Fruit fly (Drosophila melanogaster) whole organism, prepupa: ENCODE results near the gene Pax.

Experiments used
- Blimp-1 ChIP-seq: fragments of 200-800 bp; sonication (Bioruptor generic); optimal IDR thresholded peaks from 3 replicates; lab custom pipeline; 2017; ENCODE audit warnings: missing biosample characterization, missing genetic modification characterization, mild to moderate bottlenecking, moderate library complexity, missing genetic modification reagents
- CG10631 ChIP-seq: fragments of 200-800 bp; sonication (Bioruptor generic); optimal IDR thresholded peaks from 2 replicates; lab custom pipeline; 2016; ENCODE audit warnings: missing biosample characterization, missing genetic modification characterization
- CG10669 ChIP-seq: fragments of 200-800 bp; sonication (Bioruptor generic); optimal IDR thresholded peaks from 3 replicates; lab custom pipeline; 2018; ENCODE audit warnings: missing biosample characterization, mild to moderate bottlenecking, missing genetic modification characterization, moderate library complexity
- CG11762 ChIP-seq: fragments of 200-800 bp; sonication (Bioruptor generic); optimal IDR thresholded peaks from 3 replicates; lab custom pipeline; 2016; ENCODE audit warnings: missing biosample characterization, missing genetic modification characterization; ENCODE audit not compliant: insufficient read depth
- CG11902 ChIP-seq: fragments of 200-800 bp; sonication (Bioruptor generic); optimal IDR thresholded peaks from 3 replicates; lab custom pipeline; 2016; ENCODE audit warnings: missing biosample characterization, missing genetic modification characterization
- CG16779 ChIP-seq: fragments of 200-800 bp; sonication (Bioruptor generic); optimal IDR thresholded peaks from 3 replicates; lab custom pipeline; 2017; ENCODE audit warnings: missing biosample characterization, mild to moderate bottlenecking, missing genetic modification characterization
- CG3032 ChIP-seq: fragments of 200-800 bp; optimal IDR thresholded peaks from 2 replicates; lab custom pipeline; 2019; ENCODE audit warnings: missing biosample characterization, mild to moderate bottlenecking, missing genetic modification characterization, moderate library complexity
- CG31627 ChIP-seq: fragments of 200-800 bp; sonication (Bioruptor generic); optimal IDR thresholded peaks from 3 replicates; lab custom pipeline; 2016; ENCODE audit warnings: missing biosample characterization, missing genetic modification characterization
- CG32006 ChIP-seq: fragments of 200-800 bp; sonication (Bioruptor generic); optimal IDR thresholded peaks from 3 replicates; lab custom pipeline; 2017; ENCODE audit warnings: missing biosample characterization, mild to moderate bottlenecking, missing genetic modification characterization
- CG34406 ChIP-seq: fragments of 200-800 bp; sonication (Bioruptor generic); optimal IDR thresholded peaks from 3 replicates; lab custom pipeline; 2016; ENCODE audit warnings: missing biosample characterization, missing genetic modification characterization
- CG4318 ChIP-seq: fragments of 200-800 bp; sonication (Bioruptor generic); optimal IDR thresholded peaks from 3 replicates; lab custom pipeline; 2017; ENCODE audit warnings: missing biosample characterization, mild to moderate bottlenecking, missing genetic modification characterization
- CG6163 ChIP-seq: fragments of 200-800 bp; sonication (Bioruptor generic); IDR thresholded peaks from 3 replicates; pipeline ENCODE4 v1.3.6; 2022; ENCODE audit warnings: missing biosample characterization, missing genetic modification characterization
- CG6276 ChIP-seq: fragments of 200-800 bp; sonication (Bioruptor generic); optimal IDR thresholded peaks from 2 replicates; lab custom pipeline; 2017; ENCODE audit warnings: missing biosample characterization, mild to moderate bottlenecking, missing genetic modification characterization
- CG6792 ChIP-seq: fragments of 200-800 bp; sonication (Bioruptor generic); optimal IDR thresholded peaks from 3 replicates; lab custom pipeline; 2016; ENCODE audit warnings: missing biosample characterization, missing genetic modification characterization
- CG6808 ChIP-seq: fragments of 200-800 bp; sonication (Bioruptor generic); optimal IDR thresholded peaks from 3 replicates; lab custom pipeline; 2017; ENCODE audit warnings: missing biosample characterization, missing genetic modification characterization, mild to moderate bottlenecking, moderate library complexity, missing genetic modification reagents
- CG6854 ChIP-seq: fragments of 200-800 bp; sonication (Bioruptor generic); optimal IDR thresholded peaks from 2 replicates; lab custom pipeline; 2017; ENCODE audit warnings: missing biosample characterization, mild to moderate bottlenecking, missing genetic modification characterization
- CG7368 ChIP-seq: fragments of 200-800 bp; sonication (Bioruptor generic); optimal IDR thresholded peaks from 3 replicates; lab custom pipeline; 2016; ENCODE audit warnings: missing biosample characterization, missing genetic modification characterization
- CG8632 ChIP-seq: fragments of 200-800 bp; sonication (Bioruptor generic); optimal IDR thresholded peaks from 3 replicates; lab custom pipeline; 2016; ENCODE audit warnings: missing biosample characterization, missing genetic modification characterization
- CG9139 ChIP-seq: fragments of 200-800 bp; sonication (Bioruptor generic); optimal IDR thresholded peaks from 3 replicates; lab custom pipeline; 2017; ENCODE audit warnings: missing biosample characterization, mild to moderate bottlenecking, missing genetic modification characterization
- Eip75B ChIP-seq: fragments of 200-800 bp; sonication (Bioruptor generic); optimal IDR thresholded peaks from 3 replicates; lab custom pipeline; 2016; ENCODE audit warnings: missing biosample characterization, missing genetic modification characterization
- Eip93F ChIP-seq: fragments of 200-800 bp; sonication (Bioruptor generic); optimal IDR thresholded peaks from 2 replicates; lab custom pipeline; 2016; ENCODE audit warnings: missing biosample characterization, mild to moderate bottlenecking, missing genetic modification characterization
- Ets96B ChIP-seq: fragments of 200-800 bp; optimal IDR thresholded peaks from 2 replicates; lab custom pipeline; 2019; ENCODE audit warnings: missing biosample characterization, mild to moderate bottlenecking, missing genetic modification characterization, moderate library complexity
- Hr38 ChIP-seq: sonication (Bioruptor generic); optimal IDR thresholded peaks from 2 replicates; lab custom pipeline; 2016; ENCODE audit warnings: missing biosample characterization, missing genetic modification characterization
- Hr39 ChIP-seq: fragments of 200-800 bp; sonication (Bioruptor generic); optimal IDR thresholded peaks from 2 replicates; lab custom pipeline; 2016; ENCODE audit warnings: missing biosample characterization, missing genetic modification characterization
- Hr4 ChIP-seq: fragments of 200-800 bp; sonication (Bioruptor generic); optimal IDR thresholded peaks from 3 replicates; lab custom pipeline; 2016; ENCODE audit warnings: missing biosample characterization, missing genetic modification characterization
- Lpt ChIP-seq: fragments of 200-800 bp; sonication (Bioruptor generic); optimal IDR thresholded peaks from 3 replicates; lab custom pipeline; 2016; ENCODE audit warnings: missing biosample characterization, missing genetic modification characterization
- Sox102F ChIP-seq: fragments of 200-800 bp; sonication (Bioruptor generic); optimal IDR thresholded peaks from 2 replicates; lab custom pipeline; 2016; ENCODE audit warnings: missing biosample characterization, mild to moderate bottlenecking, missing genetic modification characterization
- Sox14 ChIP-seq: fragments of 200-800 bp; sonication (Bioruptor generic); optimal IDR thresholded peaks from 3 replicates; lab custom pipeline; 2016; ENCODE audit warnings: missing biosample characterization, missing genetic modification characterization
- Sox15 ChIP-seq: fragments of 200-800 bp; sonication (Bioruptor generic); optimal IDR thresholded peaks from 3 replicates; lab custom pipeline; 2016; ENCODE audit warnings: missing biosample characterization, missing genetic modification characterization
- achi ChIP-seq: fragments of 200-800 bp; sonication (Bioruptor generic); optimal IDR thresholded peaks from 3 replicates; lab custom pipeline; 2016; ENCODE audit warnings: missing biosample characterization, missing genetic modification characterization
- cyc ChIP-seq: fragments of 200-800 bp; sonication (Bioruptor generic); optimal IDR thresholded peaks from 3 replicates; lab custom pipeline; 2016; ENCODE audit warnings: missing biosample characterization, missing genetic modification characterization
- dac ChIP-seq: fragments of 200-800 bp; sonication (Bioruptor generic); optimal IDR thresholded peaks from 2 replicates; lab custom pipeline; 2017; ENCODE audit warnings: missing biosample characterization, mild to moderate bottlenecking, missing genetic modification characterization
- dsx ChIP-seq: fragments of 200-800 bp; optimal IDR thresholded peaks from 3 replicates; lab custom pipeline; 2019; ENCODE audit warnings: missing biosample characterization, mild to moderate bottlenecking, missing genetic modification characterization, moderate library complexity; ENCODE audit not compliant: poor library complexity, severe bottlenecking
- eg ChIP-seq: fragments of 200-800 bp; sonication (Bioruptor generic); IDR thresholded peaks from 3 replicates; pipeline ENCODE4 v1.3.6; 2022; ENCODE audit warnings: missing biosample characterization, missing genetic modification characterization
- esn ChIP-seq: fragments of 200-800 bp; sonication (Bioruptor generic); optimal IDR thresholded peaks from 2 replicates; lab custom pipeline; 2016; ENCODE audit warnings: missing biosample characterization, mild to moderate bottlenecking, missing genetic modification characterization, moderate library complexity
- fd59A ChIP-seq: fragments of 200-800 bp; sonication (Bioruptor generic); optimal IDR thresholded peaks from 2 replicates; lab custom pipeline; 2017; ENCODE audit warnings: missing biosample characterization, mild to moderate bottlenecking, missing genetic modification characterization, missing genetic modification reagents
- fkh ChIP-seq: fragments of 200-800 bp; sonication (Bioruptor generic); optimal IDR thresholded peaks from 3 replicates; lab custom pipeline; 2017; ENCODE audit warnings: missing biosample characterization, mild to moderate bottlenecking, missing genetic modification characterization, moderate library complexity
- lz ChIP-seq: fragments of 200-800 bp; sonication (Bioruptor generic); optimal IDR thresholded peaks from 3 replicates; lab custom pipeline; 2016; ENCODE audit warnings: missing biosample characterization, missing genetic modification characterization
- net ChIP-seq: fragments of 200-800 bp; sonication (Bioruptor generic); optimal IDR thresholded peaks from 3 replicates; lab custom pipeline; 2016; ENCODE audit warnings: missing biosample characterization, missing genetic modification characterization
- pdm3 ChIP-seq: fragments of 200-800 bp; sonication (Bioruptor generic); optimal IDR thresholded peaks from 3 replicates; lab custom pipeline; 2016; ENCODE audit warnings: missing biosample characterization, missing genetic modification characterization
- salr ChIP-seq, 2 experiments: fragments of 200-800 bp; sonication (Bioruptor generic); optimal IDR thresholded peaks; 3 replicates each; lab custom pipeline; 2016 to 2018; ENCODE audit warnings: missing biosample characterization in 2 of 2, missing genetic modification characterization in 2 of 2, mild to moderate bottlenecking in 1 of 2
- spab ChIP-seq: fragments of 200-800 bp; sonication (Bioruptor generic); optimal IDR thresholded peaks from 2 replicates; lab custom pipeline; 2017; ENCODE audit warnings: missing biosample characterization, mild to moderate bottlenecking, missing genetic modification characterization, missing genetic modification reagents
- ss ChIP-seq, 2 experiments: fragments of 200-800 bp; sonication (Bioruptor generic); optimal IDR thresholded peaks; 2 replicates in 1 of 2; 3 replicates in 1 of 2; lab custom pipeline; 2017 to 2018; ENCODE audit warnings: mild to moderate bottlenecking in 2 of 2, missing biosample characterization in 2 of 2, missing genetic modification characterization in 2 of 2, moderate library complexity in 1 of 2
- svp ChIP-seq: fragments of 200-800 bp; sonication (Bioruptor generic); peaks from one replicate; lab custom pipeline; 2016; ENCODE audit warnings: missing biosample characterization, missing genetic modification characterization
- topi ChIP-seq: fragments of 200-800 bp; sonication (Bioruptor generic); optimal IDR thresholded peaks from 3 replicates; lab custom pipeline; 2016; ENCODE audit warnings: missing biosample characterization, missing genetic modification characterization

The Pax gene

DNA sequence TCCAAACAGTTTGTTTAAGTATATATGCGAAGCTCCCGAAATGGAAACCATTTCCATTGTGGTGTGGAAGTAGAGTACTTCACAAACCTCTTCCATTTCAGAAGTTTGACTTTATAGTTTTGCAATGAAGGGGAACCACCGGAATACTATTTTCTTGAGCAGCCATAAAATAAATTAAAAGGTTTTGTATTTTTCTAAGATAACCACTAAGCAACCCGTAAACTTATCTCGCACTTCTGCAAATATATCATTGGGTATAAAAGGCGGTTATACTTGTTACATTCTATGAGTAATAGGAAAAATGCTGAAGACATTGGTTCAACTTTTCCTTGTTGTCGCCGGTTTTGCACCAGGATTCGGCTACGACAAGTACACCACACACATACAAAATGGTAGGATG lies 8.4 kb downstream of the Pax start, which contains the start of gene lectin-37Da:
Gene lectin-37Da (plus strand): TSS at position 301 of the 400 bp plus-strand sequence.
- TF ChIP-seq CG8632 (no peak), net (GFP tag; lab: Kevin White, UChicago) (no peak), CG6163 (GFP tag; lab: Robert Waterston, UW) (no peak), dsx (GFP tag; lab: Kevin White, UChicago) (no peak), CG31627 (GFP tag; lab: Kevin White, UChicago) (no peak), CG32006 (GFP tag; lab: Kevin White, UChicago) (no peak), lz (GFP tag; lab: Kevin White, UChicago) (no peak), cyc (no peak), pdm3 (no peak), CG6276 (GFP tag; lab: Kevin White, UChicago) (no peak), CG10631 (no peak), CG3032 (tag; lab: Kevin White, UChicago) (no peak), dac (GFP tag; lab: Kevin White, UChicago) (no peak), CG11902 (GFP tag; lab: Kevin White, UChicago) (no peak), topi (no peak), Ets96B (tag; lab: Kevin White, UChicago) (no peak), Blimp-1 (GFP tag; lab: Kevin White, UChicago) (no peak), esn (GFP tag; lab: Kevin White, UChicago) (no peak), Hr39 (GFP tag; lab: Kevin White, UChicago) (no peak), CG34406 (GFP tag; lab: Kevin White, UChicago) (no peak)

DNA sequence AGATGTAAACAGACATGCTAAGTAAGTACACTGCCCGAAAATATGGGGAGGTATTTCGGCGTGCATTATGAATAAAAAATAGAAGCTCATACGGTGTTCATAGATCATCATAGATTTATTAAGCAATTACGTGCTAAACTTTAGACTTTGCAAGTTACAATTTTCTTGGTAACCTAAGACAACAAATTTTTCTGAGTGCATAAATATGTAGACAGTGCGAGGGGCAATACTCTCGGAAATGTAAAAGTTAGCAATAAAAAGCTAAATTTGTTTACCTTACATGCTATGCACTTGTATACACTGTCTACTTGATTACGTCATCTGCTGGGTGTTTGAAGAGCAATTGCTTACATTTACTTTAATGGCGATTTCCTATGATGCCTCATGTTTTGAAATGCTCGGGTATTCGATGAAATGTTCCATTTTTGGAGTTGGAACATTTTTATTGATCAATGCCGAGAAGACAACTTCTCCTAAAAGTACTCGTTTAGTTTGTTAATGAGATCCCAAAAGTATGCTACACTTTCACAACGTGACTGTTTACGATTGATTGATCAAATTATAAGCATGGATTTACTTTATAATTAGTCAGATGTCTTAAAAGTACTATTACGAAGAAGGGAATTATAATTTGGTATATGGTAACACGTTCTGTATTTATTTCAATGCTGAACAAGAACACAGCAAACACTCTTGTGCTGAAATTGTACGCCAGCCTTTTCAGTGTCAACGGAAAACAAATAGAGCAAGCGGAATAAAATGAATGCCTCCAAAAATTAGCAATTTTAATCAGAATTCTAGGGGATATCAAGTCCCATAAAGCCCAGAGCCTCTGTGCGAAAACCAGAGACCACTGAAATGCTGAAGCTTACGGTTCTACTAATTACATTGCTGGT lies 9.5 kb downstream of the Pax start, which contains the start of gene Lectin-galC1:
Gene Lectin-galC1 (plus strand): TSS at position 846 of the 896 bp plus-strand sequence.
- TF ChIP-seq pdm3 (peak; percentile 61), Ets96B (tag; lab: Kevin White, UChicago) (no peak), CG11762 (GFP tag; lab: Kevin White, UChicago) (peak; percentile 35), Sox15 (no peak), CG6808 (no peak), Hr4 (GFP tag; lab: Kevin White, UChicago) (peak; percentile 80), CG8632 (no peak), CG32006 (GFP tag; lab: Kevin White, UChicago) (peak; percentile 82), fkh (GFP tag; lab: Kevin White, UChicago) (peak; percentile 77), CG34406 (GFP tag; lab: Kevin White, UChicago) (no peak), Hr39 (GFP tag; lab: Kevin White, UChicago) (peak; percentile 28), CG4318 (GFP tag; lab: Kevin White, UChicago) (peak; percentile 49), lz (GFP tag; lab: Kevin White, UChicago) (peak; percentile 30), spab (GFP tag; lab: Kevin White, UChicago) (no peak), Eip75B (GFP tag; lab: Kevin White, UChicago) (peak; percentile 37), Hr38 (GFP tag; lab: Kevin White, UChicago) (no peak), Sox14 (peak; percentile 50), fd59A (no peak), svp (GFP tag; lab: Kevin White, UChicago) (no peak), Blimp-1 (GFP tag; lab: Kevin White, UChicago) (no peak), ss (GFP tag; optimal IDR thresholded peaks at IDR 0.05; lab: Kevin White, UChicago) (no peak), CG6854 (GFP tag; lab: Kevin White, UChicago) (no peak), Eip93F (no peak), CG9139 (GFP tag; lab: Kevin White, UChicago) (no peak), salr (GFP tag; optimal IDR thresholded peaks at IDR 0.05; lab: Kevin White, UChicago) (peak in 1 of 2 experiments; percentile 33), CG10669 (GFP tag; lab: Kevin White, UChicago) (peak; percentile 4), cyc (no peak), topi (peak; percentile 4), Lpt (GFP tag; lab: Kevin White, UChicago) (peak; percentile 66), CG6792 (GFP tag; lab: Kevin White, UChicago) (peak; percentile 12), CG16779 (tag; lab: Kevin White, UChicago) (peak; percentile 42), eg (GFP tag; lab: Robert Waterston, UW) (peak; percentile 88; the same call in 2 of the 3 replicates), esn (GFP tag; lab: Kevin White, UChicago) (peak; percentile 21), net (GFP tag; lab: Kevin White, UChicago) (peak; percentile 75), achi (GFP tag; lab: Kevin White, UChicago) (peak; percentile 72), CG6276 (GFP tag; lab: Kevin White, UChicago) (peak; percentile 61), CG7368 (GFP tag; lab: Kevin White, UChicago) (no peak), Sox102F (GFP tag; lab: Kevin White, UChicago) (no peak), CG3032 (tag; lab: Kevin White, UChicago) (no peak)
